Fruit fly (Drosophila melanogaster) whole organism, embryonic: Measurements from ENCODE around the gene foxo.

Source experiments
- ATbp ChIP-seq: fragments of 200-800 bp; sonication (Bioruptor generic); optimal IDR thresholded peaks from 2 replicates; lab custom pipeline; 2017; ENCODE audit warnings: missing biosample characterization, mild to moderate bottlenecking, missing genetic modification characterization, missing genetic modification reagents
- Abd-B ChIP-seq: fragments of 200-800 bp; sonication (Bioruptor generic); optimal IDR thresholded peaks from 2 replicates; lab custom pipeline; 2018; ENCODE audit warnings: missing biosample characterization, mild to moderate bottlenecking, missing genetic modification characterization, moderate library complexity
- Ada2b ChIP-seq: fragments of 200-800 bp; sonication (Bioruptor generic); IDR thresholded peaks from 2 replicates; pipeline ENCODE4 v1.3.6; 2022; ENCODE audit warnings: missing biosample characterization, missing genetic modification characterization
- Bdp1 ChIP-seq: fragments of 200-800 bp; sonication (Bioruptor generic); optimal IDR thresholded peaks from 3 replicates; lab custom pipeline; 2016; ENCODE audit warnings: missing biosample characterization, missing genetic modification characterization
- Bgb ChIP-seq: fragments of 200-800 bp; sonication (Bioruptor generic); IDR thresholded peaks from 2 replicates; pipeline ENCODE4 v1.3.6; 2022; ENCODE audit warnings: missing biosample characterization, missing genetic modification characterization; ENCODE audit not compliant: partially characterized antibody
- Blimp-1 ChIP-seq: fragments of 200-800 bp; sonication (Bioruptor generic); optimal IDR thresholded peaks from 3 replicates; lab custom pipeline; 2018; ENCODE audit warnings: missing biosample characterization, missing genetic modification characterization, mild to moderate bottlenecking, moderate library complexity, missing genetic modification reagents
- CG10147 ChIP-seq: fragments of 200-800 bp; sonication (Bioruptor generic); optimal IDR thresholded peaks from 2 replicates; lab custom pipeline; 2019; ENCODE audit warnings: missing biosample characterization, mild to moderate bottlenecking, missing genetic modification characterization, moderate library complexity
- CG1024 ChIP-seq: fragments of 200-800 bp; sonication (Bioruptor generic); IDR thresholded peaks from 2 replicates; pipeline ENCODE4 v1.3.6; 2022; ENCODE audit warnings: missing biosample characterization, missing genetic modification characterization
- CG10462 ChIP-seq: fragments of 200-800 bp; sonication (Bioruptor generic); optimal IDR thresholded peaks from 2 replicates; lab custom pipeline; 2016; ENCODE audit warnings: missing biosample characterization, missing genetic modification characterization
- CG10565 ChIP-seq: fragments of 200-800 bp; sonication (Bioruptor generic); optimal IDR thresholded peaks from 3 replicates; lab custom pipeline; 2016; ENCODE audit warnings: missing biosample characterization, mild to moderate bottlenecking, missing genetic modification characterization
- CG17802 ChIP-seq: fragments of 200-800 bp; sonication (Bioruptor generic); optimal IDR thresholded peaks from 2 replicates; lab custom pipeline; 2018; ENCODE audit warnings: missing biosample characterization, mild to moderate bottlenecking, missing genetic modification characterization, moderate library complexity
- CG30431 ChIP-seq: fragments of 200-800 bp; sonication (Bioruptor generic); optimal IDR thresholded peaks from 2 replicates; lab custom pipeline; 2017; ENCODE audit warnings: missing biosample characterization, missing genetic modification characterization
- CG32767 ChIP-seq: fragments of 200-800 bp; sonication (Bioruptor generic); IDR thresholded peaks from 2 replicates; pipeline ENCODE4 v1.3.6; 2022; ENCODE audit warnings: missing biosample characterization, missing genetic modification characterization
- CG6854 ChIP-seq: fragments of 200-800 bp; sonication (Bioruptor generic); optimal IDR thresholded peaks from 3 replicates; lab custom pipeline; 2017; ENCODE audit warnings: missing biosample characterization, mild to moderate bottlenecking, missing genetic modification characterization
- CG8281 ChIP-seq: fragments of 200-800 bp; sonication (Bioruptor generic); optimal IDR thresholded peaks from 2 replicates; lab custom pipeline; 2018; ENCODE audit warnings: missing biosample characterization, mild to moderate bottlenecking, missing genetic modification characterization, moderate library complexity
- CG8388 ChIP-seq: fragments of 200-800 bp; sonication (Bioruptor generic); optimal IDR thresholded peaks from 2 replicates; lab custom pipeline; 2019; ENCODE audit warnings: missing biosample characterization, mild to moderate bottlenecking, missing genetic modification characterization, moderate library complexity
- CG8478 ChIP-seq: fragments of >200 bp; optimal IDR thresholded peaks from 2 replicates; lab custom pipeline; 2018
- CG9876 ChIP-seq: fragments of 200-800 bp; sonication (Bioruptor generic); optimal IDR thresholded peaks from 2 replicates; lab custom pipeline; 2016; ENCODE audit warnings: missing biosample characterization, missing genetic modification characterization
- CHES-1-like ChIP-seq: fragments of 200-800 bp; sonication (Bioruptor generic); optimal IDR thresholded peaks from 2 replicates; lab custom pipeline; 2016; ENCODE audit warnings: missing biosample characterization, missing genetic modification characterization
- CTCF ChIP-seq: fragments of 200-800 bp; sonication (Bioruptor generic); optimal IDR thresholded peaks from 2 replicates; lab custom pipeline; 2017; ENCODE audit warnings: missing biosample characterization, mild to moderate bottlenecking, missing genetic modification characterization, moderate library complexity
- Dll ChIP-seq: fragments of 200-800 bp; sonication (Bioruptor generic); IDR thresholded peaks from 4 replicates; pipeline ENCODE4 v1.3.6; 2022; ENCODE audit warnings: missing biosample characterization, missing genetic modification characterization; ENCODE audit not compliant: partially characterized antibody
- Fer1 ChIP-seq: fragments of 200-800 bp; sonication (Bioruptor generic); optimal IDR thresholded peaks from 2 replicates; lab custom pipeline; 2017; ENCODE audit warnings: missing biosample characterization, mild to moderate bottlenecking, missing genetic modification characterization
- H15 ChIP-seq: fragments of 200-800 bp; sonication (Bioruptor generic); IDR thresholded peaks from 3 replicates; pipeline ENCODE4 v1.3.6; 2022; ENCODE audit warnings: missing biosample characterization, missing genetic modification characterization
- HmgD ChIP-seq: fragments of 200-800 bp; sonication (Bioruptor generic); optimal IDR thresholded peaks from 3 replicates; lab custom pipeline; 2016; ENCODE audit warnings: missing biosample characterization, missing genetic modification characterization
- Hmr ChIP-seq: fragments of 200-800 bp; sonication (Bioruptor generic); optimal IDR thresholded peaks from 3 replicates; lab custom pipeline; 2017; ENCODE audit warnings: mild to moderate bottlenecking, missing biosample characterization, missing genetic modification reagents, missing genetic modification characterization
- Mad ChIP-seq: fragments of 200-800 bp; sonication (Bioruptor generic); optimal IDR thresholded peaks from 2 replicates; lab custom pipeline; 2016; ENCODE audit warnings: missing biosample characterization, missing genetic modification characterization
- Max ChIP-seq: fragments of 200-800 bp; sonication (Bioruptor generic); optimal IDR thresholded peaks from 2 replicates; lab custom pipeline; 2016; ENCODE audit warnings: missing biosample characterization, mild to moderate bottlenecking, missing genetic modification characterization
- Myb ChIP-seq: fragments of 200-800 bp; sonication (Bioruptor generic); optimal IDR thresholded peaks from 2 replicates; lab custom pipeline; 2016; ENCODE audit warnings: missing biosample characterization, missing genetic modification characterization
- NC2α ChIP-seq: fragments of 200-800 bp; sonication (Bioruptor generic); optimal IDR thresholded peaks from 2 replicates; lab custom pipeline; 2016; ENCODE audit warnings: missing biosample characterization, missing genetic modification characterization
- NfI ChIP-seq: fragments of 200-800 bp; sonication (Bioruptor generic); optimal IDR thresholded peaks from 3 replicates; lab custom pipeline; 2018; ENCODE audit warnings: missing biosample characterization, mild to moderate bottlenecking, missing genetic modification characterization, moderate library complexity
- Sry-β ChIP-seq: fragments of 200-800 bp; sonication (Bioruptor generic); optimal IDR thresholded peaks from 2 replicates; lab custom pipeline; 2018; ENCODE audit warnings: missing biosample characterization, mild to moderate bottlenecking, missing genetic modification characterization, moderate library complexity
- Ssrp ChIP-seq: fragments of 200-800 bp; sonication (Bioruptor generic); optimal IDR thresholded peaks from 2 replicates; lab custom pipeline; 2018; ENCODE audit warnings: missing biosample characterization, mild to moderate bottlenecking, missing genetic modification characterization, moderate library complexity
- bowl ChIP-seq: fragments of 200-800 bp; sonication (Bioruptor generic); IDR thresholded peaks from 2 replicates; pipeline ENCODE4 v1.3.6; 2022; ENCODE audit warnings: missing biosample characterization, missing genetic modification characterization
- croc ChIP-seq: fragments of 200-800 bp; sonication (Bioruptor generic); conservative IDR thresholded peaks from 3 replicates; pipeline ENCODE4 v1.3.6; 2022; ENCODE audit warnings: missing biosample characterization, missing genetic modification characterization
- danr ChIP-seq: fragments of 200-800 bp; sonication (Bioruptor generic); IDR thresholded peaks from 2 replicates; pipeline ENCODE4 v1.3.6; 2022; ENCODE audit warnings: missing biosample characterization, missing genetic modification characterization
- eve ChIP-seq, 2 experiments: fragments of >200 bp; optimal IDR thresholded peaks; 2 replicates each; lab custom pipeline; 2017; ENCODE audit warnings: missing biosample characterization in 2 of 2, missing genetic modification characterization in 2 of 2
- ewg ChIP-seq: fragments of 200-800 bp; sonication (Bioruptor generic); optimal IDR thresholded peaks from 3 replicates; lab custom pipeline; 2017; ENCODE audit warnings: mild to moderate bottlenecking, missing biosample characterization, missing genetic modification reagents, missing genetic modification characterization
- fd102C ChIP-seq: fragments of 200-800 bp; sonication (Bioruptor generic); optimal IDR thresholded peaks from 2 replicates; lab custom pipeline; 2018; ENCODE audit warnings: missing biosample characterization, mild to moderate bottlenecking, missing genetic modification characterization, moderate library complexity
- gsb ChIP-seq: fragments of 200-800 bp; sonication (Bioruptor generic); IDR thresholded peaks from 2 replicates; pipeline ENCODE4 v1.3.6; 2022; ENCODE audit warnings: missing biosample characterization, missing genetic modification characterization
- her ChIP-seq: fragments of 200-800 bp; sonication (Bioruptor generic); optimal IDR thresholded peaks from 2 replicates; lab custom pipeline; 2016; ENCODE audit warnings: missing biosample characterization, missing genetic modification characterization
- pita ChIP-seq: fragments of 200-800 bp; sonication (Bioruptor generic); optimal IDR thresholded peaks from 2 replicates; lab custom pipeline; 2017; ENCODE audit warnings: missing biosample characterization, mild to moderate bottlenecking, missing genetic modification characterization
- pros ChIP-seq: fragments of 200-800 bp; sonication (Bioruptor generic); optimal IDR thresholded peaks from 3 replicates; lab custom pipeline; 2019; ENCODE audit warnings: missing biosample characterization, mild to moderate bottlenecking, missing genetic modification characterization, moderate library complexity
- sima ChIP-seq: fragments of 200-800 bp; sonication (Bioruptor generic); optimal IDR thresholded peaks from 2 replicates; lab custom pipeline; 2016; ENCODE audit warnings: missing biosample characterization, missing genetic modification characterization
- sisA ChIP-seq: fragments of 200-800 bp; sonication (Bioruptor generic); IDR thresholded peaks from 2 replicates; pipeline ENCODE4 v1.3.6; 2022; ENCODE audit warnings: missing biosample characterization, missing genetic modification characterization
- slbo ChIP-seq: fragments of 200-800 bp; sonication (Bioruptor generic); IDR thresholded peaks from 2 replicates; pipeline ENCODE4 v1.3.6; 2022; ENCODE audit warnings: missing biosample characterization, missing genetic modification characterization
- slp2 ChIP-seq: fragments of 200-800 bp; sonication (Bioruptor generic); optimal IDR thresholded peaks from 2 replicates; lab custom pipeline; 2016; ENCODE audit warnings: missing biosample characterization, missing genetic modification characterization
- sug ChIP-seq: fragments of 200-800 bp; optimal IDR thresholded peaks from 2 replicates; lab custom pipeline; 2019; ENCODE audit warnings: missing biosample characterization, mild to moderate bottlenecking, missing genetic modification characterization, moderate library complexity
- z ChIP-seq: fragments of 200-800 bp; sonication (Bioruptor generic); IDR thresholded peaks from 3 replicates; pipeline ENCODE4 v1.3.6; 2022; ENCODE audit warnings: missing biosample characterization, missing genetic modification characterization
- zen2 ChIP-seq: fragments of 200-800 bp; sonication (Bioruptor generic); IDR thresholded peaks from 3 replicates; pipeline ENCODE4 v1.3.6; 2022; ENCODE audit warnings: missing biosample characterization, missing genetic modification characterization; ENCODE audit not compliant: partially characterized antibody
- zf30C ChIP-seq: fragments of 200-800 bp; sonication (Bioruptor generic); optimal IDR thresholded peaks from 3 replicates; lab custom pipeline; 2018; ENCODE audit warnings: missing biosample characterization, mild to moderate bottlenecking, missing genetic modification characterization

The foxo gene

DNA sequence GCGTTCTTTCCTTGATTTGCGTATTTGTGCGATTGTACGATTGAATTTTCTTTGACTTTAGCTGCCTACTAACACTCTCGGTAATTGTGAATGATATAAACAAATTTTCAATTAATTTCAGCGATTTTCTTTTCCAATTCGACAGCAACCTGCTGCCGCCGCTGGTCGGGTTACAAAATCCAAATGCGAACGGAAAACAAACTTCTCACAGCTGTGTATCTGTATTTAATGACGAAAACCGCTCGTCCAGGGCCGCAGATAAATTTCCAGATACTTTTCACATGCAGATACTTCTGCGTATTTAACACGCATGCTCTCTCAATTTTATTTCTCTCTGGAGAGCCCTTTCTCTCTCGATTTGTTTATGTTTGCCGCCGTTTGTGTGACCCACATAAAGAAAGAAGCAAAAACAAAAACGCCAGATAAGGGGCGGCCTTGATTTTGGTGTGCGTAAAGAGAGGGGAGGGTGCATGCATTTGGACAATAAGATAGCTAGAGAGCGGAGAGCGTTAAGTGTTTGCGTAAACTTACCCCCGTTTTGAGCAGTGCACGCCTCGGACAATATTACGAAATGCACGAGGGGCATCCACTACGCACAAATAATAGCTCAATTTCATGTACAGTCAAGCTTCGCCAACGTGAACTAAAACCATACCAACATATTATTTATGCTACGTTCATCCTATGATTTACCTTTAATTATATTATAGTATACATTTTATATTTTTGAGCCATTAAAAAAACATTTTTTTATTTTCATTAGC is 51.6 kb downstream of the foxo start, which contains the start of gene CG12402 (continued):
- TF ChIP-seq Fer1 (GFP tag; lab: Kevin White, UChicago) (peak; percentile 87), CG32767 (peak; percentile 81), HmgD (peak; percentile 45), CTCF (GFP tag; lab: Kevin White, UChicago) (peak; percentile 32), zf30C (GFP tag; lab: Kevin White, UChicago) (peak; percentile 99), NfI (GFP tag; lab: Kevin White, UChicago) (peak; percentile 78), H15 (peak; percentile 79), her (GFP tag; lab: Kevin White, UChicago) (peak; percentile 72), Mad (GFP tag; lab: Kevin White, UChicago) (peak; percentile 74), CHES-1-like (GFP tag; lab: Kevin White, UChicago) (peak; percentile 43), Max (GFP tag; lab: Kevin White, UChicago) (peak; percentile 56), CG6854 (GFP tag; lab: Kevin White, UChicago) (peak; percentile 68), pita (GFP tag; lab: Kevin White, UChicago) (no peak), CG10147 (GFP tag; lab: Kevin White, UChicago) (peak; percentile 70), fd102C (GFP tag; lab: Kevin White, UChicago) (no peak), CG17802 (tag; lab: Kevin White, UChicago) (peak; percentile 51), CG9876 (GFP tag; lab: Kevin White, UChicago) (peak; percentile 30), CG30431 (GFP tag; lab: Kevin White, UChicago) (peak; percentile 63), Blimp-1 (GFP tag; lab: Kevin White, UChicago) (peak; percentile 82), sisA (GFP tag; lab: Robert Waterston, UW) (peak; percentile 83), Hmr (GFP tag; lab: Kevin White, UChicago) (peak; percentile 82), Bdp1 (GFP tag; lab: Kevin White, UChicago) (peak; percentile 54), CG8281 (tag; lab: Kevin White, UChicago) (peak; percentile 67), z (GFP tag; lab: Robert Waterston, UW) (peak; percentile 62; the same call in 2 of the 3 replicates), Dll (GFP tag; lab: Robert Waterston, UW) (peak; percentile 67; the same call in 3 of the 4 replicates), gsb (GFP tag; lab: Robert Waterston, UW) (peak; percentile 81), NC2α (GFP tag; lab: Kevin White, UChicago) (peak; percentile 22), Abd-B (peak; percentile 71), ewg (peak; percentile 74), Ada2b (GFP tag; lab: Robert Waterston, UW) (peak; percentile 88), pros (GFP tag; lab: Kevin White, UChicago) (peak; percentile 96), CG10462 (GFP tag; lab: Kevin White, UChicago) (peak; percentile 62), sug (peak; percentile 72), CG10565 (GFP tag; lab: Kevin White, UChicago) (peak; percentile 29), Myb (GFP tag; lab: Kevin White, UChicago) (peak; percentile 24), croc (GFP tag; lab: Robert Waterston, UW) (peak; percentile 61), danr (peak; percentile 70), ATbp (GFP tag; lab: Kevin White, UChicago) (peak; percentile 85), sima (no peak), Sry-β (GFP tag; lab: Kevin White, UChicago) (no peak), Ssrp (tag; lab: Kevin White, UChicago) (peak; percentile 81), bowl (GFP tag; lab: Robert Waterston, UW) (peak; percentile 63; the same call in 1 of the 2 replicates), zen2 (peak; percentile 42; the same call in 2 of the 3 replicates), CG1024 (GFP tag; lab: Robert Waterston, UW) (peak; percentile 73), CG8478 (lab: Kevin White, UChicago) (no peak), eve (GFP tag; optimal IDR thresholded peaks at IDR 0.05; lab: Kevin White, UChicago) (no peak), CG8388 (GFP tag; lab: Kevin White, UChicago) (peak; percentile 83), slp2 (GFP tag; lab: Kevin White, UChicago) (peak; percentile 65), slbo (GFP tag; lab: Robert Waterston, UW) (peak; percentile 80), Bgb (no peak)
